Worm (Caenorhabditis elegans) whole organism, L1 larva: ENCODE results near the gene nhr-199.

Source experiments
- C16A3.4 ChIP-seq: fragments of 150-350 bp; optimal IDR thresholded peaks from 2 replicates; lab custom pipeline; 2014; ENCODE audit warnings: missing biosample characterization, missing genetic modification characterization
- F16B12.6 ChIP-seq: fragments of 150-350 bp; optimal IDR thresholded peaks from 2 replicates; lab custom pipeline; 2014; ENCODE audit warnings: missing biosample characterization, missing genetic modification characterization
- alr-1 ChIP-seq: fragments of 200-800 bp; sonication (Bioruptor generic); optimal IDR thresholded peaks from 2 replicates; lab custom pipeline; 2018; ENCODE audit warnings: borderline replicate concordance, mild to moderate bottlenecking, missing genetic modification characterization, missing compliant biosample characterization
- blmp-1 ChIP-seq: fragments of 150-350 bp; optimal IDR thresholded peaks from 2 replicates; lab custom pipeline; 2014; ENCODE audit warnings: missing biosample characterization, missing genetic modification characterization
- ceh-63 ChIP-seq: fragments of 200-800 bp; sonication (Bioruptor generic); optimal IDR thresholded peaks from 2 replicates; lab custom pipeline; 2018; ENCODE audit warnings: mild to moderate bottlenecking, missing genetic modification characterization, missing compliant biosample characterization
- ceh-8 ChIP-seq: fragments of 200-800 bp; sonication (Bioruptor generic); optimal IDR thresholded peaks from 2 replicates; lab custom pipeline; 2018; ENCODE audit warnings: mild to moderate bottlenecking, missing genetic modification characterization, moderate library complexity, missing compliant biosample characterization
- ceh-82 ChIP-seq, 3 experiments: fragments of 150-350 bp in 1 of 3; sonication (generic microtip) in 2 of 3; optimal IDR thresholded peaks; 2 replicates each; lab custom pipeline; 2014 to 2017; ENCODE audit warnings: missing biosample characterization in 3 of 3, missing genetic modification characterization in 3 of 3
- ceh-88 ChIP-seq: fragments of 200-800 bp; sonication (Bioruptor generic); IDR thresholded peaks from 2 replicates; pipeline ENCODE4 v1.3.6; 2022; ENCODE audit warnings: missing genetic modification characterization, missing compliant biosample characterization
- ceh-90 ChIP-seq: sonication (generic microtip); optimal IDR thresholded peaks from 2 replicates; lab custom pipeline; 2016; ENCODE audit warnings: missing genetic modification characterization, missing compliant biosample characterization
- dpl-1 ChIP-seq, 3 experiments: fragments of 150-350 bp in 2 of 3; sonication (generic microtip) in 1 of 3; optimal IDR thresholded peaks; 2 replicates each; lab custom pipeline; 2014 to 2017; ENCODE audit warnings: missing biosample characterization in 3 of 3, missing genetic modification characterization in 3 of 3, missing genetic modification reagents in 3 of 3
- dsc-1 ChIP-seq: sonication (generic microtip); optimal IDR thresholded peaks from 2 replicates; lab custom pipeline; 2016; ENCODE audit warnings: mild to moderate bottlenecking, missing genetic modification characterization, missing compliant biosample characterization
- efl-1 ChIP-seq, 4 experiments: fragments of 150-350 bp; optimal IDR thresholded peaks in 3 of 4; peaks in 1 of 4; 1 replicate in 1 of 4; 2 replicates in 3 of 4; lab custom pipeline; 2014; ENCODE audit warnings: missing biosample characterization in 2 of 4, missing genetic modification characterization in 2 of 4, missing genetic modification reagents in 2 of 4
- efl-3 ChIP-seq: fragments of 200-800 bp; sonication (Bioruptor generic); optimal IDR thresholded peaks from 2 replicates; lab custom pipeline; 2018; ENCODE audit warnings: mild to moderate bottlenecking, missing genetic modification characterization, missing compliant biosample characterization
- egl-27 ChIP-seq, 2 experiments: fragments of 150-350 bp in 1 of 2; sonication (generic microtip); optimal IDR thresholded peaks; 3 replicates each; lab custom pipeline; 2017 to 2018; ENCODE audit warnings: missing biosample characterization in 2 of 2, missing genetic modification characterization in 2 of 2, missing genetic modification reagents in 2 of 2
- elt-2 ChIP-seq: sonication (generic microtip); optimal IDR thresholded peaks from 2 replicates; lab custom pipeline; 2016; ENCODE audit warnings: missing genetic modification characterization, mild to moderate bottlenecking, inconsistent platforms, missing compliant biosample characterization, missing genetic modification reagents
- elt-3 ChIP-seq, 6 experiments: fragments of 150-350 bp in 1 of 6; sonication (generic microtip); optimal IDR thresholded peaks; 2 replicates each; lab custom pipeline; 2017 to 2018; ENCODE audit warnings: missing biosample characterization in 6 of 6, missing genetic modification characterization in 6 of 6, inconsistent platforms in 1 of 6
- ets-5 ChIP-seq: fragments of 200-800 bp; sonication (Bioruptor generic); IDR thresholded peaks from 2 replicates; pipeline ENCODE4 v1.3.6; 2022; ENCODE audit warnings: missing genetic modification characterization, missing compliant biosample characterization
- fkh-4 ChIP-seq: sonication (generic microtip); optimal IDR thresholded peaks from 2 replicates; lab custom pipeline; 2016; ENCODE audit warnings: missing compliant biosample characterization, missing genetic modification characterization, borderline replicate concordance
- grh-1 ChIP-seq: fragments of 200-800 bp; sonication (Bioruptor generic); IDR thresholded peaks from 2 replicates; pipeline ENCODE4 v1.3.6; 2022; ENCODE audit warnings: missing genetic modification reagents, missing genetic modification characterization, missing compliant biosample characterization
- irx-1 ChIP-seq: sonication (generic microtip); optimal IDR thresholded peaks from 2 replicates; lab custom pipeline; 2016; ENCODE audit warnings: missing genetic modification characterization, missing compliant biosample characterization
- jun-1 ChIP-seq: fragments of 150-350 bp; optimal IDR thresholded peaks from 2 replicates; lab custom pipeline; 2014; ENCODE audit warnings: missing biosample characterization, missing genetic modification reagents, missing genetic modification characterization
- lin-13 ChIP-seq: fragments of 150-350 bp; optimal IDR thresholded peaks from 2 replicates; lab custom pipeline; 2014; ENCODE audit warnings: missing biosample characterization, missing genetic modification reagents, missing genetic modification characterization
- lin-14 ChIP-seq: fragments of 200-800 bp; sonication (Bioruptor generic); optimal IDR thresholded peaks from 2 replicates; lab custom pipeline; 2018; ENCODE audit warnings: mild to moderate bottlenecking, missing genetic modification characterization, moderate library complexity, missing compliant biosample characterization
- lin-35 ChIP-seq, 2 experiments: fragments of 150-350 bp; optimal IDR thresholded peaks; 2 replicates each; lab custom pipeline; 2014; ENCODE audit warnings: missing biosample characterization in 2 of 2, missing genetic modification characterization in 2 of 2, missing genetic modification reagents in 2 of 2
- lsy-2 ChIP-seq, 2 experiments: fragments of 150-350 bp; optimal IDR thresholded peaks; 2 replicates each; lab custom pipeline; 2014; ENCODE audit warnings: missing biosample characterization in 2 of 2, missing genetic modification characterization in 2 of 2
- mab-9 ChIP-seq: fragments of 200-800 bp; sonication (Bioruptor generic); IDR thresholded peaks from 2 replicates; pipeline ENCODE4 v1.3.6; 2022; ENCODE audit warnings: missing genetic modification reagents, missing genetic modification characterization, missing compliant biosample characterization
- mdl-1 ChIP-seq, 2 experiments: fragments of 150-350 bp; optimal IDR thresholded peaks; 2 replicates each; lab custom pipeline; 2014 to 2017; ENCODE audit warnings: missing biosample characterization in 2 of 2, missing genetic modification characterization in 2 of 2, inconsistent platforms in 1 of 2
- mep-1 ChIP-seq: fragments of 150-350 bp; optimal IDR thresholded peaks from 2 replicates; lab custom pipeline; 2014; ENCODE audit warnings: missing biosample characterization, missing genetic modification characterization
- nhr-20 ChIP-seq: sonication (generic microtip); optimal IDR thresholded peaks from 2 replicates; lab custom pipeline; 2016; ENCODE audit warnings: mild to moderate bottlenecking, missing genetic modification characterization, missing compliant biosample characterization
- nhr-47 ChIP-seq: sonication (generic microtip); optimal IDR thresholded peaks from 2 replicates; lab custom pipeline; 2016; ENCODE audit warnings: mild to moderate bottlenecking, missing genetic modification characterization, moderate library complexity, missing compliant biosample characterization
- nhr-71 ChIP-seq: sonication (generic microtip); optimal IDR thresholded peaks from 2 replicates; lab custom pipeline; 2016; ENCODE audit warnings: mild to moderate bottlenecking, missing genetic modification characterization, moderate library complexity, missing compliant biosample characterization
- nhr-77 ChIP-seq: fragments of 150-350 bp; optimal IDR thresholded peaks from 2 replicates; lab custom pipeline; 2014; ENCODE audit warnings: missing biosample characterization, missing genetic modification characterization
- nhr-84 ChIP-seq: sonication (generic microtip); optimal IDR thresholded peaks from 2 replicates; lab custom pipeline; 2017; ENCODE audit warnings: missing biosample characterization, missing genetic modification characterization
- nhr-85 ChIP-seq: sonication (generic microtip); peaks from one replicate; lab custom pipeline; 2016; ENCODE audit warnings: missing genetic modification characterization, inconsistent platforms, missing compliant biosample characterization
- pag-3 ChIP-seq: sonication (generic microtip); optimal IDR thresholded peaks from 2 replicates; lab custom pipeline; 2017; ENCODE audit warnings: missing genetic modification characterization, mild to moderate bottlenecking, missing compliant biosample characterization, antibody characterized with exemption, borderline replicate concordance; ENCODE audit not compliant: insufficient read depth
- rnt-1 ChIP-seq: sonication (generic microtip); optimal IDR thresholded peaks from 2 replicates; lab custom pipeline; 2016; ENCODE audit warnings: mild to moderate bottlenecking, missing genetic modification characterization, moderate library complexity, missing compliant biosample characterization
- skn-1 ChIP-seq: fragments of 150-350 bp; optimal IDR thresholded peaks from 2 replicates; lab custom pipeline; 2014; ENCODE audit warnings: missing biosample characterization, missing genetic modification characterization
- snpc-4 ChIP-seq: fragments of 150-350 bp; optimal IDR thresholded peaks from 2 replicates; lab custom pipeline; 2014; ENCODE audit warnings: missing biosample characterization, missing genetic modification characterization
- snu-23 ChIP-seq: sonication (generic microtip); optimal IDR thresholded peaks from 2 replicates; lab custom pipeline; 2016; ENCODE audit warnings: missing genetic modification characterization, missing compliant biosample characterization
- swsn-7 ChIP-seq: sonication (generic microtip); optimal IDR thresholded peaks from 2 replicates; lab custom pipeline; 2016; ENCODE audit warnings: missing genetic modification characterization, missing compliant biosample characterization
- tbx-2 ChIP-seq: sonication (generic microtip); optimal IDR thresholded peaks from 2 replicates; lab custom pipeline; 2016; ENCODE audit warnings: missing genetic modification characterization, missing compliant biosample characterization
- unc-86 ChIP-seq: sonication (generic microtip); optimal IDR thresholded peaks from 2 replicates; lab custom pipeline; 2016; ENCODE audit warnings: missing genetic modification characterization, missing compliant biosample characterization
- zip-4 ChIP-seq: fragments of 200-800 bp; sonication (Bioruptor generic); optimal IDR thresholded peaks from 2 replicates; lab custom pipeline; 2018; ENCODE audit warnings: mild to moderate bottlenecking, missing genetic modification characterization, moderate library complexity, missing compliant biosample characterization
- ztf-11 ChIP-seq, 2 experiments: sonication (generic microtip); optimal IDR thresholded peaks; 2 replicates each; lab custom pipeline; 2016 to 2017; ENCODE audit warnings: missing genetic modification characterization in 2 of 2, missing biosample characterization in 1 of 2, missing compliant biosample characterization in 1 of 2

The nhr-199 gene

DNA sequence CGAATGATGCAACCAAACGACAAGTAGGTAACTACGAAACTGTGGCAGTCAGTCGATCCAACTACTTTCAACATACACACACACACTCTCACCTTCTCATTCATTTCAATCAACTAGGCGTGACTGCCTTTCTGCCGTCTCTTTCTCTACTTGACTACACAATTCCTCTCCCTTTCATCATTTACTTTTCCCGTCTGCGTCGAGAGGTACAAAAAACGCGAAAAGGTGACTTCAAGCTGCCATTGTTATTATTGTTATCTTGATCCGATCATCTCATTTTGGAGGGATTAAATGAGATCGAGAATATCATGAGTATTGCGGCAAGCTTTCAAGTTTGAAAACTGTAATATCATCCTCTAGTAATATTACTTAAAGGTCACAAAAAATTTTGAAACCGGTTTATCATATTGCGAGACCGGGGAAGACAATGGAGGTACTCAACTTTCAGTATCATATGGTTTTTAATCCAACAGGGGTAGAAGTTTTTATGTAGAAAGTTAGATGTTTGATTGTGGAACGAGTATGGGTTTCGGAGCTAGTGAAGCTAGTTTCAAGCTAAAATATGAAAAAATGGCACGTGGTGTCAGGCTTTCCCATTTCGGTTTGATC, 35.5 kb downstream of the nhr-199 start:
- TF ChIP-seq mab-9 (GFP tag; lab: Robert Waterston, UW), result no peak
- TF ChIP-seq skn-1 (tag; lab: Kevin White, UChicago), result peak; percentile 12
- peak; percentile 2 to 23 (median 5) for TF ChIP-seq dpl-1 (GFP tag; optimal IDR thresholded peaks at IDR 0.05; lab: Kevin White, UChicago)
- TF ChIP-seq elt-3 (tag; optimal IDR thresholded peaks at IDR 0.05; lab: Kevin White, UChicago), result peak in 3 of 6 experiments; percentile 41 to 63 (median 59)
- TF ChIP-seq C16A3.4 (tag; lab: Kevin White, UChicago), result peak; percentile 47
- no peak for TF ChIP-seq ztf-11 (tag; optimal IDR thresholded peaks at IDR 0.05; lab: Kevin White, UChicago)
- peak; percentile 83 for TF ChIP-seq lin-14 (GFP tag; lab: Kevin White, UChicago)
- peak; percentile 59 for TF ChIP-seq mep-1
- TF ChIP-seq blmp-1, result peak; percentile 95
- peak; percentile 15 for TF ChIP-seq elt-2
- peak in 1 of 2 experiments; percentile 11 for TF ChIP-seq egl-27 (tag; optimal IDR thresholded peaks at IDR 0.05; lab: Kevin White, UChicago)
- peak; percentile 76 for TF ChIP-seq pag-3 (tag; lab: Kevin White, UChicago)
- TF ChIP-seq rnt-1 (tag; lab: Kevin White, UChicago), result peak; percentile 58
- no peak for TF ChIP-seq alr-1 (tag; lab: Kevin White, UChicago)
- TF ChIP-seq nhr-84 (tag; lab: Kevin White, UChicago), result no peak
- TF ChIP-seq tbx-2 (tag; lab: Kevin White, UChicago), result peak; percentile 20
- peak; percentile 16 for TF ChIP-seq swsn-7
- peak; percentile 62 for TF ChIP-seq snu-23 (GFP tag; lab: Kevin White, UChicago)
- peak; percentile 7 to 58 for TF ChIP-seq lin-35 (GFP tag; optimal IDR thresholded peaks at IDR 0.05; lab: Kevin White, UChicago)
- no peak for TF ChIP-seq ceh-90
- peak in 1 of 2 experiments; percentile 62 for TF ChIP-seq mdl-1 (tag; optimal IDR thresholded peaks at IDR 0.05; lab: Kevin White, UChicago)
- peak; percentile 72 for TF ChIP-seq grh-1
- TF ChIP-seq ceh-8 (GFP tag; lab: Kevin White, UChicago), result no peak
- TF ChIP-seq efl-1 (optimal IDR thresholded peaks at IDR 0.05; lab: Kevin White, UChicago), result peak; percentile 29 to 37
- peak; percentile 11 to 84 for TF ChIP-seq efl-1 (GFP tag; optimal IDR thresholded peaks at IDR 0.05 in 1 of 2; lab: Kevin White, UChicago)
- peak in 1 of 3 experiments; percentile 24 for TF ChIP-seq ceh-82 (tag; optimal IDR thresholded peaks at IDR 0.05; lab: Kevin White, UChicago)
- TF ChIP-seq nhr-77 (tag; lab: Kevin White, UChicago), result peak; percentile 50
- no peak for TF ChIP-seq jun-1
- TF ChIP-seq nhr-20 (tag; lab: Kevin White, UChicago), result peak; percentile 81
- TF ChIP-seq nhr-85, result peak; percentile 89
- TF ChIP-seq nhr-71 (tag; lab: Kevin White, UChicago), result peak; percentile 67
- peak; percentile 55 to 71 for TF ChIP-seq lsy-2 (tag; optimal IDR thresholded peaks at IDR 0.05; lab: Kevin White, UChicago)

DNA sequence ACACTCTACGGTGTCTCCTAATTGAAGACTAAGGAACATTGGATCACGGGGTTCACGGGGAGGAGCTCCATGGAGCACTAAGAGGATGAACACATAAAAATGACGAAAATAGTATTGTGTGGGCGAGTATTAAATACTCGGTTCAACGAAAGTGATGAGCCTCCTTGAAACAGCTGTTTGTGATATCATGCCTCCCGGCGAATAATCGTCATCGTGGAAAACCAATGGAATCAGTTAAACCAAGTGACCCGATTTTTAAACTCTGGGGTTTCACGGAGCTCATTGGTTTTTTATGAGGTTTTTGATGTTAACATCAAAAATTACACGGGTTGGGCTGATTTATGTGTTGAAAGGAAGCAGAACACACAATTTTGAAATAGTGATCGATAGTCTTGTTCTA, 38.1 kb downstream of the nhr-199 start:
- TF ChIP-seq lsy-2 (tag; optimal IDR thresholded peaks at IDR 0.05; lab: Kevin White, UChicago) (peak in 1 of 2 experiments; percentile 20), lin-14 (GFP tag; lab: Kevin White, UChicago) (no peak), fkh-4 (tag; lab: Kevin White, UChicago) (no peak), dsc-1 (tag; lab: Kevin White, UChicago) (peak; percentile 72), nhr-47 (tag; lab: Kevin White, UChicago) (no peak), nhr-71 (tag; lab: Kevin White, UChicago) (peak; percentile 8), lin-35 (GFP tag; optimal IDR thresholded peaks at IDR 0.05; lab: Kevin White, UChicago) (no peak), skn-1 (tag; lab: Kevin White, UChicago) (no peak), rnt-1 (tag; lab: Kevin White, UChicago) (peak; percentile 52), tbx-2 (tag; lab: Kevin White, UChicago) (no peak), zip-4 (no peak)

DNA sequence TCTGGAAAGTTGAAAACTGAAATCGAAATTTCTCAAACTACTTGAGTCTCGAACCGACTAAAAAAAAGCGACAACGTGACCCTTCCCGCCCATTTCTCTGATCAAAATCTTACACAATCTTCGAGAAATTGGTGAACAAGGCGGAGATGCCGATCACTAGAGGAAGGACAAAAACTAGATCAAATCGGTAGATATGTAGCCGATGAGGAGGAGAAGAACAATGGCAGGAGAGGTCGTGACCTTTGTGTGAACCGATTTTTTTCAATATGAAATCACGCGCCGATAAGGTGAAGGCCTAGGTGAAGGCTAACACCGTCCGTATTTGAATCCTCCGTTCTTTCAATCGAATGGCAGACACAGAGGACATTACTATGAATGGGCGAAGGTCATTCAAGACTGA, 38.7 kb downstream of the nhr-199 start:
- TF ChIP-seq nhr-71 (tag; lab: Kevin White, UChicago), result peak; percentile 26
- no peak for TF ChIP-seq F16B12.6 (tag; lab: Kevin White, UChicago)
- TF ChIP-seq ets-5 (GFP tag; lab: Robert Waterston, UW), result no peak
- no peak for TF ChIP-seq ceh-63 (GFP tag; lab: Kevin White, UChicago)
- no peak for TF ChIP-seq snpc-4 (tag; lab: Kevin White, UChicago)
- no peak for TF ChIP-seq ceh-88 (GFP tag; lab: Robert Waterston, UW)
- no peak for TF ChIP-seq nhr-84 (tag; lab: Kevin White, UChicago)
- TF ChIP-seq nhr-85, result peak; percentile 96
- TF ChIP-seq irx-1 (tag; lab: Kevin White, UChicago), result peak; percentile 16
- peak; percentile 28 for TF ChIP-seq nhr-20 (tag; lab: Kevin White, UChicago)
- no peak for TF ChIP-seq unc-86
- TF ChIP-seq blmp-1, result peak; percentile 67
- peak; percentile 2 for TF ChIP-seq efl-3 (GFP tag; lab: Kevin White, UChicago)
- TF ChIP-seq nhr-77 (tag; lab: Kevin White, UChicago), result no peak
- no peak for TF ChIP-seq efl-1 (optimal IDR thresholded peaks at IDR 0.05; lab: Kevin White, UChicago)
- TF ChIP-seq efl-1 (GFP tag; optimal IDR thresholded peaks at IDR 0.05 in 1 of 2; lab: Kevin White, UChicago), result peak in 1 of 2 experiments; percentile 62
- TF ChIP-seq grh-1, result peak; percentile 43; the same call in 1 of the 2 replicates
- peak; percentile 5 for TF ChIP-seq rnt-1 (tag; lab: Kevin White, UChicago)
- TF ChIP-seq lin-13 (GFP tag; lab: Kevin White, UChicago), result peak; percentile 30
- TF ChIP-seq elt-3 (tag; optimal IDR thresholded peaks at IDR 0.05; lab: Kevin White, UChicago), result peak in 1 of 6 experiments; percentile 27
